Worm (Caenorhabditis elegans): ENCODE data around the gene F47E1.20.

The F47E1.20 gene

DNA sequence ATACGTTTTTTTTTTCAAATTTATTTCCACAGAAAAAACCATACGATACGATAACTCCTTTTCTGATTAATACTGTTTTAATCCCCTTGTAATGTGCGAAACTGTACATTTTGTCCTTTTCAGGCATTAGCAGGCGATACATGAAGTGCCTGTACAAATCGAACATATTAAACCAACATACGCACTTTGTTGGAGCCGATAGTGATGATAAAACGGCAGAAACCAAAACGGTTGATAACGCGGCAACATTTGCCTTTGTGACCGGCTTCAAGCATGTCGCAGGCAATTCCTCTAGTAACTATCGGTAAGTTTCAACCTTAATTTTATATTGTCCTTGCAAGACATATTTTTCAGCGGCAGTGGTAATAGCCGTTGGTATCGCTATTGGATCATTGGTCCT, 14.4 kb upstream of the F47E1.20 start, which contains the start of gene nep-22:
Gene nep-22 (plus strand): TSS at position 245 of the 400 bp plus-strand sequence.
- no peak for TF ChIP-seq unc-86 (tag; optimal IDR thresholded peaks at IDR 0.05)
- TF ChIP-seq pha-4 (tag; optimal IDR thresholded peaks at IDR 0.05), result no peak
- TF ChIP-seq Y22D7AL.16 (tag; optimal IDR thresholded peaks at IDR 0.05), result no peak
- no peak for TF ChIP-seq hlh-15 (tag; optimal IDR thresholded peaks at IDR 0.05)
- peak; percentile 18 for TF ChIP-seq elt-2 (tag; optimal IDR thresholded peaks at IDR 0.05)
- TF ChIP-seq ahr-1 (tag; optimal IDR thresholded peaks at IDR 0.05), result no peak

DNA sequence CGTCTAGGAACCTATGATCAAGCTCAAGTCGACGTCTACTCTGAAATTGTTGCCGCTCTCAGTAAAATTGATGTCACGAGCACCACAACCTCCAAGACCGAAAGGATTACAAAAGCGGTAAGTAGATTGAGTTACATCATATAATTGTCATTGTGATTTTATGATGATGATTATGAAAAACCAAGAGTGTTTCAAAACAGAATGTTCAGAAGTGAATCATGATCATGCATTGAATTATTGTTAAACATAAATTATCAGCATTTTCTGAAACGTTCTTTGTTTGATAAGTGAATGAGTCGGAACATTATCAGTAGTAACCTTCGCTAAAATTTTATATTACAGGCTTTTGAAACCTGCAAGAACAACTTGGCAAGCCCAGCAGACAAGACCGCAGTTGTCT, 13.6 kb upstream of the F47E1.20 start:
- TF ChIP-seq lim-6 (tag; optimal IDR thresholded peaks at IDR 0.05), result no peak
- no peak for TF ChIP-seq ttx-3 (tag; optimal IDR thresholded peaks at IDR 0.05)
- no peak for TF ChIP-seq npax-4 (tag; optimal IDR thresholded peaks at IDR 0.05)
- TF ChIP-seq unc-55 (GFP tag; optimal IDR thresholded peaks at IDR 0.05), result no peak
- TF ChIP-seq elt-4 (tag; optimal IDR thresholded peaks at IDR 0.05), result no peak
- TF ChIP-seq elt-2 (tag; optimal IDR thresholded peaks at IDR 0.05), result no peak
- TF ChIP-seq pat-9 (tag; optimal IDR thresholded peaks at IDR 0.05), result no peak
- no peak for TF ChIP-seq sdc-2 (tag; optimal IDR thresholded peaks at IDR 0.05)
- no peak for TF ChIP-seq unc-42 (tag; optimal IDR thresholded peaks at IDR 0.05)
- TF ChIP-seq pqm-1 (tag; optimal IDR thresholded peaks at IDR 0.05), result no peak
- no peak for TF ChIP-seq dve-1 (tag; optimal IDR thresholded peaks at IDR 0.05)

DNA sequence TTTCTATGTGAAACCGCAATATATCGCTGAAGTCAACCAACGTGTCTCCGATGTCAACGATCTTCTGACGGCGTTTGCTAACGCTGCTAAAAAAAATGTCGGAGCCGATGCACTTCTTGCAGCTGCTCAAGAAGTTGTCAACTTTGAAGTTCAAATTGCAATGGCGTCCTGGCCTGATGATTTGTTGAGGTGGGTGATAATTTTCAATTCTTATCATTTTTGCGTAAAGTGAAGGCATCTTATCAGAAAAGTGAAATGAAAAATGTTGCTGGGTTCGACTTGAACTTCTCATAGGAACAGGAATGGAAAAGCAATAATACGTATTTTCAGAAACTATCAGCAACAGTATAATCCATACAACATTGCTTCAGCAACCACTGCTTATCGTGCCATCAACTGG, 12.5 kb upstream of the F47E1.20 start:
- TF ChIP-seq lim-6 (tag; optimal IDR thresholded peaks at IDR 0.05), result no peak
- no peak for TF ChIP-seq fkh-6 (tag; optimal IDR thresholded peaks at IDR 0.05)

DNA sequence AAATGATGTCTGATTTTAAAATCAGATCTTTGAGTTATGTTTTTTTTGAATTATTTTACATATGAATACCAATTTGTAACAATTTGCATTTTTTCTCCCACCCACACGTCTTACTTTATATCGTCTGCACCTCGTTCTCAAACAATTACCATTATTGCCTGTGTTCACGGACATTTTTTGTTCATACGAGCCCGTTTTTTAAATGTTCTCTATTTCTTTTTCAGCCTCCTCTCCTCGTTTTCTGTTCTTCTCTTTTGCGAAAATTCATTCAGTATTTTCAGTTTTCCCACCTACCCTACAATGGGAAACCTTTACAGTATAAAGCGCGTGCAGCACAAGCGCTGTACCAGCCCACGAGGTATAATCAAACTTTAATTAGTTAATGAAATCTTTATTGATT, 2.8 kb upstream of the F47E1.20 start, which contains the start of gene prdm-14:
Gene prdm-14 (plus strand): TSS at position 301 of the 400 bp plus-strand sequence.
- no peak for TF ChIP-seq F13H6.1 (tag; optimal IDR thresholded peaks at IDR 0.05)
- TF ChIP-seq tbx-7 (tag; optimal IDR thresholded peaks at IDR 0.05), result no peak
- no peak for TF ChIP-seq hlh-8 (tag; optimal IDR thresholded peaks at IDR 0.05)
- no peak for TF ChIP-seq zip-5 (tag; optimal IDR thresholded peaks at IDR 0.05)
- no peak for TF ChIP-seq ceh-45 (GFP tag; IDR thresholded peaks at IDR 0.05)
- no peak for TF ChIP-seq K02D7.2 (tag; optimal IDR thresholded peaks at IDR 0.05)
- TF ChIP-seq lin-11 (tag; optimal IDR thresholded peaks at IDR 0.05), result no peak
- TF ChIP-seq nhr-11 (tag; optimal IDR thresholded peaks at IDR 0.05), result no peak

DNA sequence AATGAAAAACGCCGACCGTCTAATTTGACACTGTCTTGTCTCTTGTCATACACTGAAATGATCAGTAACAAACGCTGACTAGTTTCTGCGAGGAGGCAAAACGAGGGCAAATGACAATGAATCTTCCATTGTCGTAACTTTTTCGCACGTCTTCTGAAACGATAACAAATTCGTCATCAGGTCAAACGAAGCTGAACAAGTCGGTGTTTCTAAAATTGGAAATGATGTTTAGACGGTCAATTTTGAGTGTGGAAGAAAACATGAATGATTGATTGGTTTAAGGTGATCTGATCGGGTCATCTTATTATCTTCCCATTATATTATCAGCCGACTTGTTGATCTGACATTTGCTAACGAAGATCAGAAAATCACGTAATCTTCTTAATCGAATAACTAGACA, 4.7 kb downstream of the F47E1.20 start:
- TF ChIP-seq ref-2 (tag; optimal IDR thresholded peaks at IDR 0.05) (no peak), C38D4.7 (GFP tag; optimal IDR thresholded peaks at IDR 0.05) (no peak), ahr-1 (tag; optimal IDR thresholded peaks at IDR 0.05) (no peak), che-1 (tag; optimal IDR thresholded peaks at IDR 0.05) (no peak), ceh-18 (tag; optimal IDR thresholded peaks at IDR 0.05) (no peak), elt-4 (tag; optimal IDR thresholded peaks at IDR 0.05) (no peak), ceh-14 (tag; optimal IDR thresholded peaks at IDR 0.05) (no peak)

DNA sequence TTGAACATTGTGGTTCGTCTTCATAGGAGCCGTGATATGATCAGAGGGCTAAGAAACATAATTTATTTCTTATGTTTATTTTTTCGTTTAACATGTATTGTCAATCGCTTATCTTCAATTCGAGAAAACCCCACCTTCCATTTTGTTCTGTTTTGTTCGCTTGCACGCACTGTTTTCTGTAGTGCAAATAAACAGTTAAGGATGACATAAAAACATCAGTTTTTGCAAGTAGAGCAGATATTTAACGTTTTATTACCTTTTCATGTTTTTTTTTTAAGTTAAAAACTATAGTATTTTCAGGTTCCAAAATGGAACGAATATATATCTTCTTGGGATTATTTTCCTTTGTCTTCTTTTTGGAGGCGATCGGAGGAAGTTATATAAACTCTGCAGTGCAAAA, 8.6 kb downstream of the F47E1.20 start, which contains the start of gene F47E1.2:
Gene F47E1.2 (plus strand): TSS at position 301 of the 400 bp plus-strand sequence.
- TF ChIP-seq hlh-30 (tag; optimal IDR thresholded peaks at IDR 0.05; ENCODE audit: insufficient read depth) (no peak), ceh-34 (tag; optimal IDR thresholded peaks at IDR 0.05) (no peak), T23F11.4 (GFP tag; optimal IDR thresholded peaks at IDR 0.05) (no peak), zip-5 (tag; optimal IDR thresholded peaks at IDR 0.05) (no peak), ceh-19 (GFP tag; optimal IDR thresholded peaks at IDR 0.05) (no peak), che-1 (tag; optimal IDR thresholded peaks at IDR 0.05) (no peak), syd-9 (tag; optimal IDR thresholded peaks at IDR 0.05) (no peak), sdc-2 (tag; optimal IDR thresholded peaks at IDR 0.05) (no peak), hlh-13 (GFP tag; optimal IDR thresholded peaks at IDR 0.05) (no peak), pha-4 (tag; optimal IDR thresholded peaks at IDR 0.05) (no peak), hlh-8 (tag; optimal IDR thresholded peaks at IDR 0.05) (no peak), elt-2 (tag; optimal IDR thresholded peaks at IDR 0.05) (no peak), elt-4 (tag; optimal IDR thresholded peaks at IDR 0.05) (no peak), hlh-6 (tag; optimal IDR thresholded peaks at IDR 0.05) (no peak), C08G9.2 (tag; optimal IDR thresholded peaks at IDR 0.05) (no peak), odd-2 (tag; optimal IDR thresholded peaks at IDR 0.05) (no peak), sox-2 (GFP tag; IDR thresholded peaks at IDR 0.05) (no peak)

Data from whole organism, late embryonic.